Worm (Caenorhabditis elegans): ENCODE measurements around the gene oac-53.

The oac-53 gene

ce11 chrV:16617462-16617861 lies 10.3 kb downstream of the oac-53 start, which contains the start of gene Y70C5A.4:
Y70C5A.4 (plus strand) TSS chrV:16617762.
- TF ChIP-seq hmg-11 (tag; optimal IDR thresholded peaks at IDR 0.05) (no peak), nhr-76 (tag; optimal IDR thresholded peaks at IDR 0.05) (no peak), ceh-28 (tag; optimal IDR thresholded peaks at IDR 0.05) (no peak), ZK546.5 (tag; optimal IDR thresholded peaks at IDR 0.05) (no peak), nhr-11 (tag; optimal IDR thresholded peaks at IDR 0.05) (no peak), snpc-4 (tag; optimal IDR thresholded peaks at IDR 0.05) (no peak), tbx-2 (tag; optimal IDR thresholded peaks at IDR 0.05) (no peak), nhr-67 (tag; optimal IDR thresholded peaks at IDR 0.05) (no peak), pha-4 (tag; optimal IDR thresholded peaks at IDR 0.05) (no peak), ama-1 (optimal IDR thresholded peaks at IDR 0.05) (no peak), ztf-4 (tag; optimal IDR thresholded peaks at IDR 0.05) (no peak), egl-27 (tag; optimal IDR thresholded peaks at IDR 0.05) (no peak), nhr-25 (tag; optimal IDR thresholded peaks at IDR 0.05) (no peak), R02D3.7 (tag; optimal IDR thresholded peaks at IDR 0.05) (no peak)

- no peak for TF ChIP-seq nhr-76 (tag; optimal IDR thresholded peaks at IDR 0.05)
- no peak for TF ChIP-seq skn-1 (tag; optimal IDR thresholded peaks at IDR 0.05)
- TF ChIP-seq nhr-12 (tag; optimal IDR thresholded peaks at IDR 0.05): no peak
- TF ChIP-seq nhr-77 (tag; optimal IDR thresholded peaks at IDR 0.05): no peak
- peak; percentile 33 for TF ChIP-seq pqm-1 (tag; optimal IDR thresholded peaks at IDR 0.05)
- peak; percentile 76 for TF ChIP-seq elt-2 (tag; optimal IDR thresholded peaks at IDR 0.05)
- no peak for TF ChIP-seq nfya-1 (tag; optimal IDR thresholded peaks at IDR 0.05; ENCODE audit: insufficient read depth)
- TF ChIP-seq ceh-28 (tag; optimal IDR thresholded peaks at IDR 0.05): no peak
- no peak for TF ChIP-seq aly-2 (tag; optimal IDR thresholded peaks at IDR 0.05)
- no peak for TF ChIP-seq ama-1 (optimal IDR thresholded peaks at IDR 0.05)
- TF ChIP-seq R02D3.7 (tag; optimal IDR thresholded peaks at IDR 0.05): no peak
- TF ChIP-seq sea-2 (GFP tag; optimal IDR thresholded peaks at IDR 0.05): no peak
- TF ChIP-seq mml-1 (tag; optimal IDR thresholded peaks at IDR 0.05): no peak
- TF ChIP-seq eor-1 (tag; optimal IDR thresholded peaks at IDR 0.05): no peak
- no peak for TF ChIP-seq hmg-11 (tag; optimal IDR thresholded peaks at IDR 0.05)
- TF ChIP-seq pha-4 (tag; optimal IDR thresholded peaks at IDR 0.05): peak; percentile 66
- TF ChIP-seq nhr-237 (tag; optimal IDR thresholded peaks at IDR 0.05): no peak
- no peak for TF ChIP-seq ceh-16 (tag; optimal IDR thresholded peaks at IDR 0.05)
- TF ChIP-seq tbx-2 (tag; optimal IDR thresholded peaks at IDR 0.05): no peak
Observed at ce11 chrV:16610791-16611385, 16.9 kb downstream of the oac-53 start, which contains the start of gene srw-54. srw-54 (plus strand) TSS chrV:16611335.

ce11 chrV:16610094-16610493 lies 17.7 kb downstream of the oac-53 start:
- TF ChIP-seq ceh-9 (tag; optimal IDR thresholded peaks at IDR 0.05) (no peak), hmg-11 (tag; optimal IDR thresholded peaks at IDR 0.05) (no peak), elt-2 (tag; optimal IDR thresholded peaks at IDR 0.05) (peak; percentile 87), daf-12 (tag; optimal IDR thresholded peaks at IDR 0.05) (no peak), lin-39 (tag; optimal IDR thresholded peaks at IDR 0.05) (no peak), nfya-1 (tag; optimal IDR thresholded peaks at IDR 0.05; ENCODE audit: insufficient read depth) (no peak), jun-1 (tag; optimal IDR thresholded peaks at IDR 0.05) (peak; percentile 48), ztf-11 (tag; optimal IDR thresholded peaks at IDR 0.05) (no peak), pqm-1 (tag; optimal IDR thresholded peaks at IDR 0.05) (peak; percentile 78), mml-1 (tag; optimal IDR thresholded peaks at IDR 0.05) (no peak), pha-4 (tag; optimal IDR thresholded peaks at IDR 0.05) (peak; percentile 48), unc-39 (tag; optimal IDR thresholded peaks at IDR 0.05) (no peak), nhr-12 (tag; optimal IDR thresholded peaks at IDR 0.05) (no peak), nhr-11 (tag; optimal IDR thresholded peaks at IDR 0.05) (no peak)

- peak; percentile 63 for TF ChIP-seq jun-1 (tag; optimal IDR thresholded peaks at IDR 0.05)
- no peak for TF ChIP-seq egl-5 (tag; optimal IDR thresholded peaks at IDR 0.05)
- peak; percentile 56 for TF ChIP-seq pha-4 (tag; optimal IDR thresholded peaks at IDR 0.05)
- TF ChIP-seq elt-2 (tag; optimal IDR thresholded peaks at IDR 0.05): peak; percentile 59
- TF ChIP-seq pqm-1 (tag; optimal IDR thresholded peaks at IDR 0.05): peak; percentile 81
- no peak for TF ChIP-seq aly-2 (tag; optimal IDR thresholded peaks at IDR 0.05)
Observed at ce11 chrV:16608478-16608877, 19.3 kb downstream of the oac-53 start.

ce11 chrV:16606313-16606712 lies 21.5 kb downstream of the oac-53 start, which contains the start of gene Y32B12C.1:
Y32B12C.1 (plus strand) TSS chrV:16606613.
- TF ChIP-seq elt-1 (tag; optimal IDR thresholded peaks at IDR 0.05) (no peak), nfya-1 (tag; optimal IDR thresholded peaks at IDR 0.05; ENCODE audit: insufficient read depth) (no peak), ceh-82 (tag; optimal IDR thresholded peaks at IDR 0.05) (no peak), unc-39 (tag; optimal IDR thresholded peaks at IDR 0.05) (no peak), nhr-12 (tag; optimal IDR thresholded peaks at IDR 0.05) (no peak), ztf-11 (tag; optimal IDR thresholded peaks at IDR 0.05) (no peak), lsy-12 (tag; optimal IDR thresholded peaks at IDR 0.05) (no peak), snpc-4 (tag; optimal IDR thresholded peaks at IDR 0.05) (no peak), ceh-9 (tag; optimal IDR thresholded peaks at IDR 0.05) (no peak), hmg-11 (tag; optimal IDR thresholded peaks at IDR 0.05) (no peak), egl-5 (tag; optimal IDR thresholded peaks at IDR 0.05) (no peak), nhr-43 (tag; optimal IDR thresholded peaks at IDR 0.05; ENCODE audit: poor library complexity, severe bottlenecking) (no peak)
